Fruit fly (Drosophila melanogaster): ENCODE data around the gene CG14711.

Gene CG14711

dm6 chr3R:11623025-11623424, at the start of gene CG14711:
Gene CG14711 (plus strand): TSS chr3R:11623339.
- TF ChIP-seq insv (optimal IDR thresholded peaks at IDR 0.05) (no peak), psq (optimal IDR thresholded peaks at IDR 0.05) (no peak)

- TF ChIP-seq Myc (optimal IDR thresholded peaks at IDR 0.05) (no peak), insv (optimal IDR thresholded peaks at IDR 0.05) (no peak), psq (optimal IDR thresholded peaks at IDR 0.05) (no peak), h (optimal IDR thresholded peaks at IDR 0.05) (no peak)
Observed at dm6 chr3R:11578645-11579044, 44.5 kb upstream of the CG14711 start, which contains the start of the genes CG6790 and CG5342. Gene CG6790 (minus strand): TSS chr3R:11578745. Gene CG5342 (plus strand): TSS chr3R:11578826.

dm6 chr3R:11581340-11582252, 41.5 kb upstream of the CG14711 start, which contains the start of gene wkd:
Gene wkd (plus strand): TSS chr3R:11581576.
- TF ChIP-seq psq (optimal IDR thresholded peaks at IDR 0.05) (no peak), ttk (optimal IDR thresholded peaks at IDR 0.05) (no peak), insv (optimal IDR thresholded peaks at IDR 0.05) (no peak), Myc (optimal IDR thresholded peaks at IDR 0.05) (no peak), h (optimal IDR thresholded peaks at IDR 0.05) (no peak), Sin3A (optimal IDR thresholded peaks at IDR 0.05) (no peak)

dm6 chr3R:11582253-11582589, 40.9 kb upstream of the CG14711 start:
- TF ChIP-seq ttk (optimal IDR thresholded peaks at IDR 0.05): no peak
- TF ChIP-seq psq (optimal IDR thresholded peaks at IDR 0.05): no peak
- no peak for TF ChIP-seq h (optimal IDR thresholded peaks at IDR 0.05)
- no peak for TF ChIP-seq Sin3A (optimal IDR thresholded peaks at IDR 0.05)
- TF ChIP-seq Myc (optimal IDR thresholded peaks at IDR 0.05): no peak
- no peak for TF ChIP-seq insv (optimal IDR thresholded peaks at IDR 0.05)

dm6 chr3R:11589764-11590358, 33.3 kb upstream of the CG14711 start, which contains the start of gene CG6791:
Gene CG6791 (minus strand): TSS chr3R:11590146.
- no peak for TF ChIP-seq Sin3A (optimal IDR thresholded peaks at IDR 0.05)
- TF ChIP-seq Myc (optimal IDR thresholded peaks at IDR 0.05): no peak
- TF ChIP-seq psq (optimal IDR thresholded peaks at IDR 0.05): no peak
- no peak for TF ChIP-seq insv (optimal IDR thresholded peaks at IDR 0.05)
- TF ChIP-seq ttk (optimal IDR thresholded peaks at IDR 0.05): no peak
- no peak for TF ChIP-seq h (optimal IDR thresholded peaks at IDR 0.05)

dm6 chr3R:11595523-11595922, 27.6 kb upstream of the CG14711 start:
- TF ChIP-seq psq (optimal IDR thresholded peaks at IDR 0.05) (no peak), Sin3A (optimal IDR thresholded peaks at IDR 0.05) (no peak), ttk (optimal IDR thresholded peaks at IDR 0.05) (no peak), Myc (optimal IDR thresholded peaks at IDR 0.05) (no peak)

- TF ChIP-seq psq (optimal IDR thresholded peaks at IDR 0.05) (no peak), h (optimal IDR thresholded peaks at IDR 0.05) (no peak), Sin3A (optimal IDR thresholded peaks at IDR 0.05) (no peak), insv (optimal IDR thresholded peaks at IDR 0.05) (no peak), ttk (optimal IDR thresholded peaks at IDR 0.05) (no peak), Myc (optimal IDR thresholded peaks at IDR 0.05) (no peak)
Observed at dm6 chr3R:11603136-11603535, 20.0 kb upstream of the CG14711 start.

- no peak for TF ChIP-seq h (optimal IDR thresholded peaks at IDR 0.05)
- no peak for TF ChIP-seq Myc (optimal IDR thresholded peaks at IDR 0.05)
- TF ChIP-seq Sin3A (optimal IDR thresholded peaks at IDR 0.05): no peak
- TF ChIP-seq psq (optimal IDR thresholded peaks at IDR 0.05): no peak
- no peak for TF ChIP-seq ttk (optimal IDR thresholded peaks at IDR 0.05)
- no peak for TF ChIP-seq insv (optimal IDR thresholded peaks at IDR 0.05)
Observed at dm6 chr3R:11604654-11605436, 18.3 kb upstream of the CG14711 start.

- TF ChIP-seq ttk (optimal IDR thresholded peaks at IDR 0.05) (no peak), h (optimal IDR thresholded peaks at IDR 0.05) (no peak), Myc (optimal IDR thresholded peaks at IDR 0.05) (no peak), psq (optimal IDR thresholded peaks at IDR 0.05) (no peak), insv (optimal IDR thresholded peaks at IDR 0.05) (no peak), Sin3A (optimal IDR thresholded peaks at IDR 0.05) (no peak)
Observed at dm6 chr3R:11606679-11607078, 16.5 kb upstream of the CG14711 start.

dm6 chr3R:11612467-11612866, 10.7 kb upstream of the CG14711 start:
- TF ChIP-seq ttk (optimal IDR thresholded peaks at IDR 0.05): no peak
- TF ChIP-seq h (optimal IDR thresholded peaks at IDR 0.05): no peak
- TF ChIP-seq Myc (optimal IDR thresholded peaks at IDR 0.05): no peak
- TF ChIP-seq psq (optimal IDR thresholded peaks at IDR 0.05): no peak
- TF ChIP-seq Sin3A (optimal IDR thresholded peaks at IDR 0.05): no peak
- no peak for TF ChIP-seq insv (optimal IDR thresholded peaks at IDR 0.05)

- no peak for TF ChIP-seq Myc (optimal IDR thresholded peaks at IDR 0.05)
- TF ChIP-seq psq (optimal IDR thresholded peaks at IDR 0.05): no peak
Observed at dm6 chr3R:11613252-11614036, 9.7 kb upstream of the CG14711 start.
